Worm (Caenorhabditis elegans) whole organism, mixed stage, embryonic: ENCODE measurements around the gene irld-60.
A peak's percentile ranks its signal among the peaks of the same experiment; 100 is the strongest.

Experiments
- M03D4.4 ChIP-seq: sonication (generic microtip); optimal IDR thresholded peaks from 2 replicates; lab custom pipeline; 2017; ENCODE audit warnings: mild to moderate bottlenecking, missing genetic modification characterization, missing compliant biosample characterization
- bed-3 ChIP-seq: fragments of 200-800 bp; sonication (Bioruptor generic); optimal IDR thresholded peaks from 3 replicates; lab custom pipeline; 2018; ENCODE audit warnings: mild to moderate bottlenecking, missing genetic modification characterization, moderate library complexity, missing compliant biosample characterization
- blmp-1 ChIP-seq: fragments of 150-350 bp; optimal IDR thresholded peaks from 2 replicates; lab custom pipeline; 2014; ENCODE audit warnings: missing biosample characterization, missing genetic modification characterization
- ceh-39 ChIP-seq: fragments of 150-350 bp; optimal IDR thresholded peaks from 2 replicates; lab custom pipeline; 2014; ENCODE audit warnings: missing biosample characterization, missing genetic modification characterization
- ceh-43 ChIP-seq: fragments of 200-800 bp; sonication (Bioruptor generic); optimal IDR thresholded peaks from 2 replicates; lab custom pipeline; 2018; ENCODE audit warnings: mild to moderate bottlenecking, missing genetic modification characterization, moderate library complexity, missing compliant biosample characterization
- ceh-83 ChIP-seq: fragments of 200-800 bp; sonication (Bioruptor generic); optimal IDR thresholded peaks from 2 replicates; lab custom pipeline; 2018; ENCODE audit warnings: mild to moderate bottlenecking, missing genetic modification characterization, missing compliant biosample characterization
- ces-1 ChIP-seq: fragments of 150-350 bp; optimal IDR thresholded peaks from 2 replicates; lab custom pipeline; 2014; ENCODE audit warnings: missing biosample characterization, missing genetic modification reagents, missing genetic modification characterization
- cnd-1 ChIP-seq: fragments of 200-800 bp; sonication (Bioruptor generic); optimal IDR thresholded peaks from 2 replicates; lab custom pipeline; 2018; ENCODE audit warnings: mild to moderate bottlenecking, missing genetic modification characterization, missing compliant biosample characterization
- drap-1 ChIP-seq: fragments of 200-800 bp; sonication (Bioruptor generic); optimal IDR thresholded peaks from 3 replicates; lab custom pipeline; 2018; ENCODE audit warnings: mild to moderate bottlenecking, missing genetic modification characterization, missing compliant biosample characterization
- elt-1 ChIP-seq: sonication (generic microtip); optimal IDR thresholded peaks from 2 replicates; lab custom pipeline; 2017; ENCODE audit warnings: missing genetic modification characterization, mild to moderate bottlenecking, missing compliant biosample characterization, antibody characterized with exemption, moderate library complexity, borderline replicate concordance; ENCODE audit not compliant: insufficient read depth
- ham-2 ChIP-seq: fragments of 200-800 bp; sonication (Bioruptor generic); optimal IDR thresholded peaks from 2 replicates; lab custom pipeline; 2018; ENCODE audit warnings: mild to moderate bottlenecking, missing genetic modification characterization, missing compliant biosample characterization
- hlh-1 ChIP-seq: fragments of 150-350 bp; optimal IDR thresholded peaks from 2 replicates; lab custom pipeline; 2014; ENCODE audit warnings: missing biosample characterization, missing genetic modification reagents, missing genetic modification characterization
- lin-13 ChIP-seq: fragments of 150-350 bp; optimal IDR thresholded peaks from 2 replicates; lab custom pipeline; 2014; ENCODE audit warnings: missing biosample characterization, missing genetic modification characterization
- lin-32 ChIP-seq: fragments of 200-800 bp; sonication (Bioruptor generic); optimal IDR thresholded peaks from 2 replicates; lab custom pipeline; 2018; ENCODE audit warnings: mild to moderate bottlenecking, missing genetic modification characterization, missing compliant biosample characterization
- lsy-2 ChIP-seq: fragments of 150-350 bp; optimal IDR thresholded peaks from 2 replicates; lab custom pipeline; 2014; ENCODE audit warnings: missing biosample characterization, missing genetic modification characterization
- mab-5 ChIP-seq: fragments of 150-350 bp; optimal IDR thresholded peaks from 2 replicates; lab custom pipeline; 2014; ENCODE audit warnings: missing biosample characterization, missing genetic modification characterization
- mep-1 ChIP-seq: fragments of 150-350 bp; optimal IDR thresholded peaks from 2 replicates; lab custom pipeline; 2017; ENCODE audit warnings: missing biosample characterization, missing genetic modification reagents, missing genetic modification characterization, inconsistent platforms
- mls-2 ChIP-seq: sonication (generic microtip); optimal IDR thresholded peaks from 2 replicates; lab custom pipeline; 2016; ENCODE audit warnings: mild to moderate bottlenecking, missing genetic modification characterization, moderate library complexity, missing compliant biosample characterization
- nhr-12 ChIP-seq: fragments of 150-350 bp; optimal IDR thresholded peaks from 2 replicates; lab custom pipeline; 2014; ENCODE audit warnings: missing biosample characterization, missing genetic modification characterization
- nhr-2 ChIP-seq: fragments of 150-350 bp; optimal IDR thresholded peaks from 2 replicates; lab custom pipeline; 2014; ENCODE audit warnings: missing biosample characterization, missing genetic modification characterization
- nhr-237 ChIP-seq: fragments of 150-350 bp; optimal IDR thresholded peaks from 2 replicates; lab custom pipeline; 2014; ENCODE audit warnings: missing biosample characterization, missing genetic modification characterization
- nhr-28 ChIP-seq: fragments of 150-350 bp; optimal IDR thresholded peaks from 2 replicates; lab custom pipeline; 2014; ENCODE audit warnings: missing biosample characterization, missing genetic modification characterization
- nhr-76 ChIP-seq: sonication (generic microtip); optimal IDR thresholded peaks from 2 replicates; lab custom pipeline; 2017; ENCODE audit warnings: missing biosample characterization, missing genetic modification characterization
- pha-4 ChIP-seq: fragments of 150-350 bp; optimal IDR thresholded peaks from 2 replicates; lab custom pipeline; 2018; ENCODE audit warnings: missing biosample characterization, missing genetic modification reagents, missing genetic modification characterization
- sem-2 ChIP-seq: fragments of 200-800 bp; sonication (Bioruptor generic); optimal IDR thresholded peaks from 2 replicates; lab custom pipeline; 2018; ENCODE audit warnings: mild to moderate bottlenecking, missing genetic modification characterization, missing compliant biosample characterization
- snpc-4 ChIP-seq: fragments of 150-350 bp; optimal IDR thresholded peaks from 2 replicates; lab custom pipeline; 2014; ENCODE audit warnings: missing biosample characterization, missing genetic modification characterization
- sptf-1 ChIP-seq: sonication (generic microtip); optimal IDR thresholded peaks from 2 replicates; lab custom pipeline; 2017; ENCODE audit warnings: mild to moderate bottlenecking, missing genetic modification characterization, moderate library complexity, missing compliant biosample characterization
- tbx-8 ChIP-seq: fragments of 200-800 bp; sonication (Bioruptor generic); optimal IDR thresholded peaks from 2 replicates; lab custom pipeline; 2018; ENCODE audit warnings: mild to moderate bottlenecking, missing genetic modification characterization, moderate library complexity, missing compliant biosample characterization
- unc-120 ChIP-seq: sonication (generic microtip); optimal IDR thresholded peaks from 2 replicates; lab custom pipeline; 2017; ENCODE audit warnings: missing genetic modification characterization, missing compliant biosample characterization; ENCODE audit not compliant: poor library complexity, severe bottlenecking
- unc-39 ChIP-seq: fragments of 150-350 bp; optimal IDR thresholded peaks from 2 replicates; lab custom pipeline; 2014; ENCODE audit warnings: missing biosample characterization, missing genetic modification characterization
- unc-62 ChIP-seq: fragments of 150-350 bp; optimal IDR thresholded peaks from 2 replicates; lab custom pipeline; 2014; ENCODE audit warnings: missing biosample characterization, missing genetic modification reagents, missing genetic modification characterization
- zip-8 ChIP-seq: fragments of 150-350 bp; optimal IDR thresholded peaks from 2 replicates; lab custom pipeline; 2014; ENCODE audit warnings: missing biosample characterization, missing genetic modification characterization
- ztf-11 ChIP-seq: fragments of 150-350 bp; optimal IDR thresholded peaks from 2 replicates; lab custom pipeline; 2014; ENCODE audit warnings: missing biosample characterization, missing genetic modification characterization

irld-60 gene

DNA sequence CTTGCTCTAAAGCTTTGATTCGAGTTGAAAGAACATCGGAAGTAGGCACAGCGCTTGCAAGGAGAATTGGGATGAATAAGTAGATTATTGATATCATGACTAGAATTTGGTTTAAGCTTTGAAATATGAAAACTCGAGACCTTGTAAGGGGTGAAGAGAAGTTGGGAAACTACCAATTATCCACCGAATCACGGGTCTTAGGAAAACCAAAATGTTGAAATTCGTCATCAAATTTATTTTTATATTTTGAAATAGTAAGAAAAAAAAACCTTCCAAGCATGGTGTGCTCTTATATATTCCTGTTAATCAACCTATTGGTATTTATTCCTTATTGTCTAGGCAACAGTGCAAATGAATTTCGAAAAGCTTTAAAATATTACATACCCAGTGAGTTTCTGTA is at the start of gene irld-60, which contains the start of gene irld-20:
Gene irld-60 (minus strand): TSS at position 101 of the 400 bp plus-strand sequence.
Gene irld-20 (plus strand): TSS at position 279 of the 400 bp plus-strand sequence.
- TF ChIP-seq nhr-237 (tag; lab: Kevin White, UChicago) (no peak), elt-1 (no peak), tbx-8 (GFP tag; lab: Kevin White, UChicago) (no peak), ceh-83 (GFP tag; lab: Kevin White, UChicago) (no peak), sptf-1 (no peak), M03D4.4 (tag; lab: Kevin White, UChicago) (no peak), mab-5 (tag; lab: Kevin White, UChicago) (no peak), unc-39 (no peak), cnd-1 (tag; lab: Kevin White, UChicago) (no peak), hlh-1 (tag; lab: Kevin White, UChicago) (no peak), zip-8 (tag; lab: Kevin White, UChicago) (no peak), unc-120 (tag; lab: Kevin White, UChicago) (no peak), lin-32 (GFP tag; lab: Kevin White, UChicago) (no peak), nhr-76 (tag; lab: Kevin White, UChicago) (no peak), ceh-39 (tag; lab: Kevin White, UChicago) (no peak), mls-2 (tag; lab: Kevin White, UChicago) (no peak), mep-1 (tag; lab: Kevin White, UChicago) (no peak)

DNA sequence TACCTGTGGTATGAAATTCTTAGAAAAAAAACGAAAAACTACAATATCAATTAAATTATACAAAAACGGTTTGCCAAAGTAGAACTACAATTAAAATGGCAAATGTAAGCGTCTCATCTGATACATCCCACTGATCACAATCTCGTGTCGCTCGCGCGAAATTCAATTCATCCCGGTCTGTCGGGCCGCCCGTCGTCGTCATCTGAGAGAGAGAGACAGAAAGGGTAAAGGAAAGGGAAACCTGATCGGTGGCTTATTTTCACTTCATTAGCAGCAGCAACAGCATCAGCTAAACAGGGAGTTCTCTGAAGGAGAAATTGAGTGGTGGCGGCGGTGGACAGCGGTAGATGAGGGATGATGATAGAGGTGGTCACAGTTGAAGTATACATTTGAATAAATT is 49.8 kb upstream of the irld-60 start:
- peak; percentile 70 for TF ChIP-seq elt-1
- no peak for TF ChIP-seq bed-3 (GFP tag; lab: Kevin White, UChicago)
- no peak for TF ChIP-seq lin-32 (GFP tag; lab: Kevin White, UChicago)
- peak; percentile 95 for TF ChIP-seq ham-2
- TF ChIP-seq blmp-1, result peak; percentile 96

- TF ChIP-seq pha-4 (tag; lab: Kevin White, UChicago), result no peak
- no peak for TF ChIP-seq nhr-12 (tag; lab: Kevin White, UChicago)
- TF ChIP-seq ztf-11, result no peak
- no peak for TF ChIP-seq sptf-1
- no peak for TF ChIP-seq lin-13
- no peak for TF ChIP-seq M03D4.4 (tag; lab: Kevin White, UChicago)
- TF ChIP-seq drap-1 (GFP tag; lab: Kevin White, UChicago), result no peak
- no peak for TF ChIP-seq nhr-76 (tag; lab: Kevin White, UChicago)
- TF ChIP-seq unc-39, result no peak
- no peak for TF ChIP-seq nhr-237 (tag; lab: Kevin White, UChicago)
- no peak for TF ChIP-seq unc-120 (tag; lab: Kevin White, UChicago)
- no peak for TF ChIP-seq mls-2 (tag; lab: Kevin White, UChicago)
- no peak for TF ChIP-seq blmp-1
- TF ChIP-seq snpc-4 (tag; lab: Kevin White, UChicago), result no peak
- no peak for TF ChIP-seq unc-62 (GFP tag; lab: Kevin White, UChicago)
- no peak for TF ChIP-seq ceh-43 (GFP tag; lab: Kevin White, UChicago)
- no peak for TF ChIP-seq cnd-1 (tag; lab: Kevin White, UChicago)
- TF ChIP-seq sem-2 (GFP tag; lab: Kevin White, UChicago), result no peak
- no peak for TF ChIP-seq nhr-28 (tag; lab: Kevin White, UChicago)
These were observed 47.7 kb upstream of the irld-60 start, which contains the start of gene agmo-1 for ce11 chrIII:12798469-12798868. TSS of gene agmo-1 (minus strand) at chrIII:12798569.

- TF ChIP-seq lsy-2 (tag; lab: Kevin White, UChicago), result no peak
- TF ChIP-seq unc-39, result no peak
- TF ChIP-seq ham-2, result no peak
- TF ChIP-seq mls-2 (tag; lab: Kevin White, UChicago), result no peak
- TF ChIP-seq lin-32 (GFP tag; lab: Kevin White, UChicago), result no peak
- no peak for TF ChIP-seq nhr-2
- TF ChIP-seq ces-1 (GFP tag; lab: Kevin White, UChicago), result no peak
- TF ChIP-seq blmp-1, result no peak
- no peak for TF ChIP-seq elt-1
- TF ChIP-seq unc-62 (GFP tag; lab: Kevin White, UChicago), result no peak
- TF ChIP-seq nhr-76 (tag; lab: Kevin White, UChicago), result no peak
- no peak for TF ChIP-seq mep-1 (tag; lab: Kevin White, UChicago)
- no peak for TF ChIP-seq mab-5 (tag; lab: Kevin White, UChicago)
- TF ChIP-seq ceh-43 (GFP tag; lab: Kevin White, UChicago), result no peak
- TF ChIP-seq drap-1 (GFP tag; lab: Kevin White, UChicago), result no peak
- no peak for TF ChIP-seq bed-3 (GFP tag; lab: Kevin White, UChicago)
- TF ChIP-seq cnd-1 (tag; lab: Kevin White, UChicago), result no peak
- TF ChIP-seq unc-120 (tag; lab: Kevin White, UChicago), result no peak
- no peak for TF ChIP-seq nhr-237 (tag; lab: Kevin White, UChicago)
These were observed 43.5 kb upstream of the irld-60 start for ce11 chrIII:12794200-12794599.
